Fruit fly (Drosophila melanogaster) whole organism, embryonic: Measurements from ENCODE around the gene Blm.

ENCODE experiments used
- Atf6 ChIP-seq: fragments of 200-800 bp; sonication (Bioruptor generic); IDR thresholded peaks from 2 replicates; pipeline ENCODE4 v1.3.6; 2022; ENCODE audit warnings: missing biosample characterization, missing genetic modification characterization
- Awh ChIP-seq: fragments of 200-800 bp; sonication (Bioruptor generic); IDR thresholded peaks from 2 replicates; pipeline ENCODE4, ENCODE4 v1.3.6; 2022; ENCODE audit warnings: missing biosample characterization, missing genetic modification characterization
- Bgb ChIP-seq: fragments of 200-800 bp; sonication (Bioruptor generic); IDR thresholded peaks from 2 replicates; pipeline ENCODE4 v1.3.6; 2022; ENCODE audit warnings: missing biosample characterization, missing genetic modification characterization; ENCODE audit not compliant: partially characterized antibody
- CG10543 ChIP-seq: fragments of 200-800 bp; sonication (Bioruptor generic); optimal IDR thresholded peaks from 3 replicates; lab custom pipeline; 2017; ENCODE audit warnings: missing biosample characterization, mild to moderate bottlenecking, missing genetic modification characterization, moderate library complexity
- CG11695 ChIP-seq: fragments of 200-800 bp; sonication (Bioruptor generic); IDR thresholded peaks from 3 replicates; pipeline ENCODE4 v1.3.6; 2022; ENCODE audit warnings: missing biosample characterization, missing genetic modification characterization
- CG12071 ChIP-seq: fragments of 200-800 bp; sonication (Bioruptor generic); optimal IDR thresholded peaks from 3 replicates; lab custom pipeline; 2018; ENCODE audit warnings: missing biosample characterization, mild to moderate bottlenecking, missing genetic modification characterization
- CG17186 ChIP-seq: fragments of 200-800 bp; sonication (Bioruptor generic); optimal IDR thresholded peaks from 3 replicates; lab custom pipeline; 2017; ENCODE audit warnings: missing biosample characterization, missing genetic modification reagents, missing genetic modification characterization
- CG2202 ChIP-seq: fragments of 200-800 bp; sonication (Bioruptor generic); optimal IDR thresholded peaks from 2 replicates; lab custom pipeline; 2018; ENCODE audit warnings: missing biosample characterization, mild to moderate bottlenecking, missing genetic modification characterization
- CG2889 ChIP-seq: fragments of 200-800 bp; sonication (Bioruptor generic); IDR thresholded peaks from 3 replicates; pipeline ENCODE4 v1.3.6; 2022; ENCODE audit warnings: missing biosample characterization, missing genetic modification characterization
- CG30431 ChIP-seq: fragments of 200-800 bp; sonication (Bioruptor generic); optimal IDR thresholded peaks from 2 replicates; lab custom pipeline; 2017; ENCODE audit warnings: missing biosample characterization, missing genetic modification characterization
- CG31388 ChIP-seq: fragments of 200-800 bp; sonication (Bioruptor generic); optimal IDR thresholded peaks from 2 replicates; lab custom pipeline; 2016; ENCODE audit warnings: missing biosample characterization, missing genetic modification characterization
- CG32767 ChIP-seq: fragments of 200-800 bp; sonication (Bioruptor generic); IDR thresholded peaks from 2 replicates; pipeline ENCODE4 v1.3.6; 2022; ENCODE audit warnings: missing biosample characterization, missing genetic modification characterization
- CG4707 ChIP-seq: fragments of 200-800 bp; sonication (Bioruptor generic); optimal IDR thresholded peaks from 2 replicates; lab custom pipeline; 2018; ENCODE audit warnings: missing biosample characterization, mild to moderate bottlenecking, missing genetic modification characterization, moderate library complexity
- CG5953 ChIP-seq: fragments of 200-800 bp; sonication (Bioruptor generic); IDR thresholded peaks from 2 replicates; pipeline ENCODE4 v1.3.6; 2022; ENCODE audit warnings: missing biosample characterization, missing genetic modification characterization
- CG6791 ChIP-seq: fragments of 200-800 bp; sonication (Bioruptor generic); IDR thresholded peaks from 3 replicates; pipeline ENCODE4 v1.3.6; 2022; ENCODE audit warnings: missing biosample characterization, missing genetic modification characterization; ENCODE audit not compliant: partially characterized antibody
- CG7745 ChIP-seq: fragments of 200-800 bp; sonication (Bioruptor generic); optimal IDR thresholded peaks from 2 replicates; lab custom pipeline; 2018; ENCODE audit warnings: missing biosample characterization, mild to moderate bottlenecking, missing genetic modification characterization, moderate library complexity
- CG7839 ChIP-seq: fragments of 200-800 bp; sonication (Bioruptor generic); optimal IDR thresholded peaks from 3 replicates; lab custom pipeline; 2018; ENCODE audit warnings: missing biosample characterization, mild to moderate bottlenecking, missing genetic modification characterization, moderate library complexity
- CG9215 ChIP-seq: fragments of 200-800 bp; sonication (Bioruptor generic); IDR thresholded peaks from 2 replicates; pipeline ENCODE4 v1.3.6; 2022; ENCODE audit warnings: missing biosample characterization, missing genetic modification characterization
- CG9609 ChIP-seq: fragments of 200-800 bp; sonication (Bioruptor generic); optimal IDR thresholded peaks from 3 replicates; lab custom pipeline; 2016; ENCODE audit warnings: missing biosample characterization, missing genetic modification characterization
- CG9727 ChIP-seq: fragments of 200-800 bp; sonication (Bioruptor generic); optimal IDR thresholded peaks from 3 replicates; lab custom pipeline; 2017; ENCODE audit warnings: missing biosample characterization, mild to moderate bottlenecking, missing genetic modification characterization
- CoRest ChIP-seq: fragments of 200-800 bp; sonication (Bioruptor generic); optimal IDR thresholded peaks from 3 replicates; lab custom pipeline; 2018; ENCODE audit warnings: missing biosample characterization, mild to moderate bottlenecking, missing genetic modification characterization, moderate library complexity
- Ets97D ChIP-seq: fragments of 200-800 bp; sonication (Bioruptor generic); optimal IDR thresholded peaks from 3 replicates; lab custom pipeline; 2016; ENCODE audit warnings: missing biosample characterization, missing genetic modification characterization
- Mes4 ChIP-seq: fragments of 200-800 bp; sonication (Bioruptor generic); optimal IDR thresholded peaks from 2 replicates; lab custom pipeline; 2016; ENCODE audit warnings: missing biosample characterization, missing genetic modification characterization
- NC2β ChIP-seq: fragments of 200-800 bp; sonication (Bioruptor generic); optimal IDR thresholded peaks from 2 replicates; lab custom pipeline; 2016; ENCODE audit warnings: missing biosample characterization, missing genetic modification characterization
- Sin3A ChIP-seq: fragments of >200 bp; optimal IDR thresholded peaks from 2 replicates; lab custom pipeline; 2018
- Six4 ChIP-seq: fragments of 200-800 bp; sonication (Bioruptor generic); optimal IDR thresholded peaks from 2 replicates; lab custom pipeline; 2016; ENCODE audit warnings: missing biosample characterization, missing genetic modification characterization
- Spps ChIP-seq: fragments of 200-800 bp; sonication (Bioruptor generic); optimal IDR thresholded peaks from 2 replicates; lab custom pipeline; 2018; ENCODE audit warnings: missing biosample characterization, mild to moderate bottlenecking, missing genetic modification characterization
- Stat92E ChIP-seq, 3 experiments: fragments of >200 bp in 2 of 3; fragments of 200-800 bp in 1 of 3; sonication (Bioruptor generic) in 1 of 3; optimal IDR thresholded peaks; 2 replicates each; lab custom pipeline; 2017 to 2019; ENCODE audit warnings: missing biosample characterization in 3 of 3, missing genetic modification characterization in 3 of 3, mild to moderate bottlenecking in 1 of 3, moderate library complexity in 1 of 3
- ab ChIP-seq: fragments of 200-800 bp; sonication (Bioruptor generic); optimal IDR thresholded peaks from 2 replicates; lab custom pipeline; 2016; ENCODE audit warnings: missing biosample characterization, missing genetic modification characterization
- ase ChIP-seq: fragments of 200-800 bp; sonication (Bioruptor generic); IDR thresholded peaks from 3 replicates; pipeline ENCODE4 v1.3.6; 2022; ENCODE audit warnings: missing biosample characterization, missing genetic modification characterization
- az2 ChIP-seq: fragments of 200-800 bp; sonication (Bioruptor generic); optimal IDR thresholded peaks from 3 replicates; lab custom pipeline; 2016; ENCODE audit warnings: missing biosample characterization, missing genetic modification characterization
- bbx ChIP-seq: fragments of 200-800 bp; sonication (Bioruptor generic); IDR thresholded peaks from 2 replicates; pipeline ENCODE4 v1.3.6; 2022; ENCODE audit warnings: missing biosample characterization, missing genetic modification characterization; ENCODE audit not compliant: partially characterized antibody
- bsh ChIP-seq, 2 experiments: fragments of 200-800 bp; sonication (Bioruptor generic); optimal IDR thresholded peaks; 2 replicates each; lab custom pipeline; 2017 to 2018; ENCODE audit warnings: mild to moderate bottlenecking in 2 of 2, missing biosample characterization in 2 of 2, missing genetic modification characterization in 2 of 2, moderate library complexity in 1 of 2
- cg ChIP-seq: fragments of 200-800 bp; sonication (Bioruptor generic); optimal IDR thresholded peaks from 3 replicates; lab custom pipeline; 2019; ENCODE audit warnings: missing biosample characterization, mild to moderate bottlenecking, missing genetic modification characterization, moderate library complexity
- crol ChIP-seq: fragments of 200-800 bp; sonication (Bioruptor generic); IDR thresholded peaks from 2 replicates; pipeline ENCODE4 v1.3.6; 2022; ENCODE audit warnings: missing biosample characterization, missing genetic modification characterization
- dysf ChIP-seq: fragments of 200-800 bp; sonication (Bioruptor generic); IDR thresholded peaks from 3 replicates; pipeline ENCODE4 v1.3.6; 2022; ENCODE audit warnings: missing biosample characterization, missing genetic modification characterization
- ewg ChIP-seq: fragments of 200-800 bp; sonication (Bioruptor generic); optimal IDR thresholded peaks from 3 replicates; lab custom pipeline; 2017; ENCODE audit warnings: mild to moderate bottlenecking, missing biosample characterization, missing genetic modification reagents, missing genetic modification characterization
- fu2 ChIP-seq: fragments of 200-800 bp; sonication (Bioruptor generic); optimal IDR thresholded peaks from 2 replicates; lab custom pipeline; 2016; ENCODE audit warnings: missing biosample characterization, missing genetic modification characterization
- gsb-n ChIP-seq: fragments of 200-800 bp; sonication (Bioruptor generic); optimal IDR thresholded peaks from 3 replicates; lab custom pipeline; 2018; ENCODE audit warnings: missing biosample characterization, mild to moderate bottlenecking, missing genetic modification characterization
- jigr1 ChIP-seq: fragments of 200-800 bp; sonication (Bioruptor generic); IDR thresholded peaks from 3 replicates; pipeline ENCODE4 v1.3.6; 2022; ENCODE audit warnings: missing biosample characterization, missing genetic modification characterization
- lilli ChIP-seq: fragments of 200-800 bp; sonication (Bioruptor generic); optimal IDR thresholded peaks from 3 replicates; lab custom pipeline; 2016; ENCODE audit warnings: missing biosample characterization, missing genetic modification characterization
- onecut ChIP-seq: fragments of 200-800 bp; sonication (Bioruptor generic); IDR thresholded peaks from 2 replicates; pipeline ENCODE4 v1.3.6; 2022; ENCODE audit warnings: missing biosample characterization, missing genetic modification characterization
- pb ChIP-seq: fragments of 200-800 bp; sonication (Bioruptor generic); optimal IDR thresholded peaks from 3 replicates; lab custom pipeline; 2016; ENCODE audit warnings: missing biosample characterization, missing genetic modification characterization
- peb ChIP-seq: fragments of 200-800 bp; sonication (Bioruptor generic); IDR thresholded peaks from 2 replicates; pipeline ENCODE4 v1.3.6; 2022; ENCODE audit warnings: missing biosample characterization, missing genetic modification characterization
- pho ChIP-seq: fragments of 200-800 bp; sonication (Bioruptor generic); optimal IDR thresholded peaks from 2 replicates; lab custom pipeline; 2016; ENCODE audit warnings: missing biosample characterization, missing genetic modification characterization
- psq ChIP-seq: fragments of 200-800 bp; sonication (Bioruptor generic); optimal IDR thresholded peaks from 2 replicates; lab custom pipeline; 2017; ENCODE audit warnings: missing biosample characterization, missing genetic modification characterization
- pzg ChIP-seq: fragments of 200-800 bp; sonication (Bioruptor generic); optimal IDR thresholded peaks from 3 replicates; lab custom pipeline; 2018; ENCODE audit warnings: missing biosample characterization, mild to moderate bottlenecking, missing genetic modification characterization, moderate library complexity
- slou ChIP-seq: fragments of 200-800 bp; sonication (Bioruptor generic); optimal IDR thresholded peaks from 3 replicates; lab custom pipeline; 2016; ENCODE audit warnings: missing biosample characterization, missing genetic modification characterization
- sna ChIP-seq: fragments of 200-800 bp; sonication (Bioruptor generic); IDR thresholded peaks from 2 replicates; pipeline ENCODE4 v1.3.6; 2022; ENCODE audit warnings: missing biosample characterization, missing genetic modification characterization; ENCODE audit not compliant: partially characterized antibody
- tgo ChIP-seq: fragments of 200-800 bp; sonication (Bioruptor generic); IDR thresholded peaks from 3 replicates; pipeline ENCODE4 v1.3.6; 2022; ENCODE audit warnings: missing biosample characterization, missing genetic modification characterization
- trem ChIP-seq: fragments of 200-800 bp; optimal IDR thresholded peaks from 3 replicates; lab custom pipeline; 2019; ENCODE audit warnings: missing biosample characterization, mild to moderate bottlenecking, missing genetic modification characterization, moderate library complexity

Blm gene

DNA sequence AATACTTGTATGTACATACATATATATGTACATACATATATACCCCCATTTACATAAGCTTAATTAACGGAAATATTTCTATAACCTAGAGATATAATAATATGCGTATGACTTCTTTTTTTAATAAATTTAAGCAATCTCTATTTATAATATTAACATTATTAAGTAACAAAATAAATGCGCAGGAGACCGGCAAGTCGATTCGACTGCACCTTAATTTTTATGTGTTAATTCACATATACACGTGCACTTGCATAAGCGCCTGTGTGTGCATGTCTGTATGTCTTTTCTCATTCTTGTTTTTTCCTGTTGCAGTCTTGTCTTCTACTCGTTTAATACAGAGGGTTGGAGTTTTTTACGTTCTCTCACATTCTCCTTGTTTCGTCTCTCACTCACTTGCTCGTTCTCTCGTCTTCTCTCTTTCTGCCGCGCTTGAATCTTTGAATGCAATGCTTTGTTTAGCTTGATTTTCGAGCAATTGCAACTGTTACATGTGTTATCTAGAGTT, 38.7 kb upstream of the Blm start:
- TF ChIP-seq Stat92E (GFP tag; optimal IDR thresholded peaks at IDR 0.05; lab: Kevin White, UChicago) = peak in 1 of 3 experiments; percentile 91
- peak; percentile 96 for TF ChIP-seq CoRest (tag; lab: Kevin White, UChicago)
- peak; percentile 70; the same call in 2 of the 3 replicates for TF ChIP-seq CG11695 (GFP tag; lab: Robert Waterston, UW)
- TF ChIP-seq slou (GFP tag; lab: Kevin White, UChicago) = peak; percentile 34
- peak; percentile 31 for TF ChIP-seq ab
- TF ChIP-seq CG9727 (GFP tag; lab: Kevin White, UChicago) = peak; percentile 98
- TF ChIP-seq pho = no peak
- TF ChIP-seq CG2202 (tag; lab: Kevin White, UChicago) = peak; percentile 96
- TF ChIP-seq dysf (GFP tag; lab: Robert Waterston, UW) = peak; percentile 80
- no peak for TF ChIP-seq CG12071 (GFP tag; lab: Kevin White, UChicago)
- peak; percentile 78 for TF ChIP-seq tgo (GFP tag; lab: Robert Waterston, UW)
- TF ChIP-seq CG9609 (GFP tag; lab: Kevin White, UChicago) = no peak
- TF ChIP-seq lilli = peak; percentile 60
- no peak for TF ChIP-seq Mes4 (GFP tag; lab: Kevin White, UChicago)
- no peak for TF ChIP-seq Bgb
- TF ChIP-seq CG5953 (GFP tag; lab: Robert Waterston, UW) = peak; percentile 85
- TF ChIP-seq fu2 (GFP tag; lab: Kevin White, UChicago) = no peak
- TF ChIP-seq CG17186 = peak; percentile 58
- TF ChIP-seq psq (GFP tag; lab: Kevin White, UChicago) = peak; percentile 84
- no peak for TF ChIP-seq sna (GFP tag; lab: Robert Waterston, UW)
- peak; percentile 51; the same call in 1 of the 3 replicates for TF ChIP-seq CG2889 (GFP tag; lab: Robert Waterston, UW)
- peak; percentile 94 for TF ChIP-seq Six4
- peak; percentile 91 to 98 for TF ChIP-seq bsh (GFP tag; optimal IDR thresholded peaks at IDR 0.05; lab: Kevin White, UChicago)
- peak; percentile 85; the same call in 2 of the 3 replicates for TF ChIP-seq ase
- peak; percentile 78 for TF ChIP-seq cg
- TF ChIP-seq ewg (GFP tag; lab: Kevin White, UChicago) = peak; percentile 90
- no peak for TF ChIP-seq Sin3A (lab: Kevin White, UChicago)
- no peak for TF ChIP-seq Ets97D (GFP tag; lab: Kevin White, UChicago)
- TF ChIP-seq peb (GFP tag; lab: Robert Waterston, UW) = peak; percentile 83
- peak; percentile 59; the same call in 1 of the 3 replicates for TF ChIP-seq jigr1 (GFP tag; lab: Robert Waterston, UW)
- TF ChIP-seq CG7839 (tag; lab: Kevin White, UChicago) = peak; percentile 96
- peak; percentile 57; the same call in 1 of the 2 replicates for TF ChIP-seq Atf6 (GFP tag; lab: Robert Waterston, UW)
- no peak for TF ChIP-seq CG10543 (GFP tag; lab: Kevin White, UChicago)
- TF ChIP-seq Spps (tag; lab: Kevin White, UChicago) = peak; percentile 95
- no peak for TF ChIP-seq CG6791
- TF ChIP-seq CG31388 = peak; percentile 49
- TF ChIP-seq CG30431 = peak; percentile 95
- peak; percentile 95 for TF ChIP-seq az2 (GFP tag; lab: Kevin White, UChicago)
- TF ChIP-seq CG9215 = no peak
- peak; percentile 90 for TF ChIP-seq onecut (GFP tag; lab: Robert Waterston, UW)
- peak; percentile 85 for TF ChIP-seq Awh (GFP tag; lab: Robert Waterston, UW)
- TF ChIP-seq pzg = no peak
- no peak for TF ChIP-seq bbx (GFP tag; lab: Robert Waterston, UW)
- TF ChIP-seq crol (GFP tag; lab: Robert Waterston, UW) = no peak
- TF ChIP-seq trem (tag; lab: Kevin White, UChicago) = peak; percentile 96
- peak; percentile 81 for TF ChIP-seq CG4707 (GFP tag; lab: Kevin White, UChicago)
- TF ChIP-seq CG7745 = peak; percentile 23
- peak; percentile 0 for TF ChIP-seq NC2β (GFP tag; lab: Kevin White, UChicago)
- TF ChIP-seq CG32767 (GFP tag; lab: Robert Waterston, UW) = peak; percentile 83
- TF ChIP-seq gsb-n (tag; lab: Kevin White, UChicago) = peak; percentile 99
- no peak for TF ChIP-seq pb (GFP tag; lab: Kevin White, UChicago)
